Worm (Caenorhabditis elegans) whole organism, late embryonic: ENCODE data around the gene rpl-11.1.
A peak's percentile ranks its signal among the peaks of the same experiment; 100 is the strongest.

ENCODE experiments used
- C38D4.7 ChIP-seq: fragments of 200-800 bp; sonication (Bioruptor generic); optimal IDR thresholded peaks from 2 replicates; lab custom pipeline; 2018; ENCODE audit warnings: mild to moderate bottlenecking, missing genetic modification characterization, moderate library complexity, missing compliant biosample characterization
- K02D7.2 ChIP-seq: sonication (generic microtip); optimal IDR thresholded peaks from 2 replicates; lab custom pipeline; 2017; ENCODE audit warnings: mild to moderate bottlenecking, missing genetic modification characterization, missing compliant biosample characterization
- T23F11.4 ChIP-seq: fragments of 200-800 bp; sonication (Bioruptor generic); optimal IDR thresholded peaks from 2 replicates; lab custom pipeline; 2018; ENCODE audit warnings: mild to moderate bottlenecking, missing genetic modification characterization, missing compliant biosample characterization
- ceh-14 ChIP-seq: sonication (generic microtip); optimal IDR thresholded peaks from 2 replicates; lab custom pipeline; 2016; ENCODE audit warnings: missing genotype, missing genetic modification characterization, missing compliant biosample characterization
- ceh-24 ChIP-seq: sonication (generic microtip); optimal IDR thresholded peaks from 2 replicates; lab custom pipeline; 2016; ENCODE audit warnings: mild to moderate bottlenecking, missing genetic modification characterization, missing compliant biosample characterization
- ceh-30 ChIP-seq: fragments of 150-350 bp; optimal IDR thresholded peaks from 2 replicates; lab custom pipeline; 2014; ENCODE audit warnings: missing biosample characterization, missing genetic modification characterization
- ceh-31 ChIP-seq: sonication (generic microtip); optimal IDR thresholded peaks from 2 replicates; lab custom pipeline; 2016; ENCODE audit warnings: missing genetic modification characterization, missing compliant biosample characterization
- ceh-34 ChIP-seq: sonication (generic microtip); optimal IDR thresholded peaks from 2 replicates; lab custom pipeline; 2016; ENCODE audit warnings: mild to moderate bottlenecking, missing genetic modification characterization, missing compliant biosample characterization
- dmd-4 ChIP-seq: sonication (generic microtip); optimal IDR thresholded peaks from 2 replicates; lab custom pipeline; 2016; ENCODE audit warnings: borderline replicate concordance, missing genetic modification characterization, missing compliant biosample characterization
- dve-1 ChIP-seq: sonication (generic microtip); optimal IDR thresholded peaks from 2 replicates; lab custom pipeline; 2017; ENCODE audit warnings: antibody characterized with exemption, mild to moderate bottlenecking, missing genetic modification characterization, missing compliant biosample characterization
- elt-2 ChIP-seq: sonication (generic microtip); optimal IDR thresholded peaks from 2 replicates; lab custom pipeline; 2016; ENCODE audit warnings: missing genetic modification reagents, missing genetic modification characterization, missing compliant biosample characterization
- elt-4 ChIP-seq: sonication (generic microtip); optimal IDR thresholded peaks from 2 replicates; lab custom pipeline; 2016; ENCODE audit warnings: missing genetic modification characterization, missing compliant biosample characterization
- ets-4 ChIP-seq: sonication (generic microtip); optimal IDR thresholded peaks from 2 replicates; lab custom pipeline; 2016; ENCODE audit warnings: missing genetic modification characterization, missing compliant biosample characterization
- eyg-1 ChIP-seq: sonication (generic microtip); optimal IDR thresholded peaks from 2 replicates; lab custom pipeline; 2016; ENCODE audit warnings: missing genotype, missing genetic modification characterization, missing compliant biosample characterization
- fax-1 ChIP-seq: sonication (generic microtip); optimal IDR thresholded peaks from 2 replicates; lab custom pipeline; 2016; ENCODE audit warnings: missing genotype, missing genetic modification characterization, missing compliant biosample characterization
- hlh-15 ChIP-seq: sonication (generic microtip); optimal IDR thresholded peaks from 2 replicates; lab custom pipeline; 2016; ENCODE audit warnings: missing genetic modification characterization, missing compliant biosample characterization
- hlh-6 ChIP-seq: sonication (generic microtip); optimal IDR thresholded peaks from 2 replicates; lab custom pipeline; 2016; ENCODE audit warnings: missing genotype, missing genetic modification characterization, missing compliant biosample characterization
- hlh-8 ChIP-seq: sonication (generic microtip); optimal IDR thresholded peaks from 2 replicates; lab custom pipeline; 2016; ENCODE audit warnings: missing genotype, missing genetic modification characterization, missing compliant biosample characterization
- lin-11 ChIP-seq: fragments of 200-800 bp; sonication (Bioruptor generic); optimal IDR thresholded peaks from 2 replicates; lab custom pipeline; 2018; ENCODE audit warnings: mild to moderate bottlenecking, missing genetic modification characterization, missing compliant biosample characterization
- madf-2 ChIP-seq: sonication (generic microtip); optimal IDR thresholded peaks from 2 replicates; lab custom pipeline; 2017; ENCODE audit warnings: missing genetic modification characterization, missing compliant biosample characterization
- mec-3 ChIP-seq: sonication (generic microtip); optimal IDR thresholded peaks from 2 replicates; lab custom pipeline; 2016; ENCODE audit warnings: borderline replicate concordance, missing genetic modification characterization, missing compliant biosample characterization
- nfya-1 ChIP-seq: sonication (generic microtip); optimal IDR thresholded peaks from 2 replicates; lab custom pipeline; 2017; ENCODE audit warnings: missing genetic modification characterization, mild to moderate bottlenecking, missing compliant biosample characterization, antibody characterized with exemption, moderate library complexity
- pax-1 ChIP-seq: fragments of 150-350 bp; optimal IDR thresholded peaks from 2 replicates; lab custom pipeline; 2014; ENCODE audit warnings: missing biosample characterization, missing genetic modification characterization
- pqm-1 ChIP-seq: sonication (generic microtip); optimal IDR thresholded peaks from 2 replicates; lab custom pipeline; 2016; ENCODE audit warnings: missing genetic modification characterization, missing compliant biosample characterization
- sox-2 ChIP-seq: fragments of 200-800 bp; sonication (Bioruptor generic); IDR thresholded peaks from 2 replicates; pipeline ENCODE4 v1.3.6; 2022; ENCODE audit warnings: missing genetic modification reagents, missing genetic modification characterization, missing compliant biosample characterization
- sox-4 ChIP-seq: sonication (generic microtip); optimal IDR thresholded peaks from 2 replicates; lab custom pipeline; 2017; ENCODE audit warnings: mild to moderate bottlenecking, missing genetic modification characterization, inconsistent platforms, missing compliant biosample characterization
- tbx-7 ChIP-seq: sonication (generic microtip); optimal IDR thresholded peaks from 2 replicates; lab custom pipeline; 2016; ENCODE audit warnings: missing genotype, missing genetic modification characterization, missing compliant biosample characterization
- ttx-3 ChIP-seq: sonication (generic microtip); optimal IDR thresholded peaks from 2 replicates; lab custom pipeline; 2016; ENCODE audit warnings: missing genetic modification reagents, missing genetic modification characterization, missing compliant biosample characterization
- unc-3 ChIP-seq, 2 experiments: fragments of 200-800 bp in 1 of 2; sonication (Bioruptor generic) in 1 of 2; sonication (generic microtip) in 1 of 2; conservative IDR thresholded peaks in 1 of 2; optimal IDR thresholded peaks in 1 of 2; 2 replicates each; pipeline versions ENCODE4 v1.3.6 to Lab custom; 2016 to 2022; ENCODE audit warnings: missing compliant biosample characterization in 2 of 2, missing genetic modification characterization in 2 of 2, missing genetic modification reagents in 1 of 2
- unc-42 ChIP-seq: sonication (generic microtip); optimal IDR thresholded peaks from 2 replicates; lab custom pipeline; 2016; ENCODE audit warnings: missing genotype, missing genetic modification characterization, missing compliant biosample characterization
- zip-5 ChIP-seq: sonication (generic microtip); optimal IDR thresholded peaks from 2 replicates; lab custom pipeline; 2016; ENCODE audit warnings: missing genetic modification characterization, missing compliant biosample characterization
- ztf-16 ChIP-seq: sonication (generic microtip); optimal IDR thresholded peaks from 2 replicates; lab custom pipeline; 2017; ENCODE audit warnings: missing genetic modification characterization, missing compliant biosample characterization

The rpl-11.1 gene

ce11 chrV:3586014-3586689 lies at the start of gene rpl-11.1, which contains the start of gene T22F3.2:
Gene rpl-11.1, minus strand, starts transcription at chrV:3586064.
Gene T22F3.2, plus strand, starts transcription at chrV:3586639.
- TF ChIP-seq nfya-1 (tag; lab: Kevin White, UChicago) (peak; percentile 14), ceh-14 (tag; lab: Kevin White, UChicago) (no peak), unc-42 (tag; lab: Kevin White, UChicago) (no peak), tbx-7 (tag; lab: Kevin White, UChicago) (no peak), sox-2 (no peak), ets-4 (tag; lab: Kevin White, UChicago) (no peak), pax-1 (tag; lab: Kevin White, UChicago) (no peak)

ce11 chrV:3634293-3635016 lies 48.6 kb upstream of the rpl-11.1 start:
- TF ChIP-seq pqm-1 (tag; lab: Kevin White, UChicago) (peak; percentile 28), dve-1 (tag; lab: Kevin White, UChicago) (no peak), elt-2 (tag; lab: Kevin White, UChicago) (peak; percentile 38)
- TF ChIP-seq, all 69 proteins: peak for 2

ce11 chrV:3633041-3633440 lies 47.2 kb upstream of the rpl-11.1 start, which contains the start of gene F59B1.2:
Gene F59B1.2, plus strand, starts transcription at chrV:3633341.
- TF ChIP-seq C38D4.7 (GFP tag; lab: Kevin White, UChicago) (no peak), sox-4 (no peak), ceh-14 (tag; lab: Kevin White, UChicago) (no peak), eyg-1 (tag; lab: Kevin White, UChicago) (no peak), lin-11 (tag; lab: Kevin White, UChicago) (no peak)

ce11 chrV:3632249-3633030 lies 46.6 kb upstream of the rpl-11.1 start:
- TF ChIP-seq nfya-1 (tag; lab: Kevin White, UChicago) (peak; percentile 72), zip-5 (tag; lab: Kevin White, UChicago) (no peak), K02D7.2 (tag; lab: Kevin White, UChicago) (no peak), hlh-8 (tag; lab: Kevin White, UChicago) (no peak), lin-11 (tag; lab: Kevin White, UChicago) (no peak)

- no peak for TF ChIP-seq unc-3 (GFP tag; conservative IDR thresholded peaks at IDR 0.05; lab: Robert Waterston, UW)
- TF ChIP-seq unc-3 (tag; optimal IDR thresholded peaks at IDR 0.05; lab: Kevin White, UChicago): no peak
- TF ChIP-seq dmd-4 (tag; lab: Kevin White, UChicago): no peak
- TF ChIP-seq, all 69 proteins: peak for 0
Measured at ce11 chrV:3631591-3631990, 45.7 kb upstream of the rpl-11.1 start, which contains the start of gene F59B1.6. Gene F59B1.6, minus strand, starts transcription at chrV:3631691.

DNA sequence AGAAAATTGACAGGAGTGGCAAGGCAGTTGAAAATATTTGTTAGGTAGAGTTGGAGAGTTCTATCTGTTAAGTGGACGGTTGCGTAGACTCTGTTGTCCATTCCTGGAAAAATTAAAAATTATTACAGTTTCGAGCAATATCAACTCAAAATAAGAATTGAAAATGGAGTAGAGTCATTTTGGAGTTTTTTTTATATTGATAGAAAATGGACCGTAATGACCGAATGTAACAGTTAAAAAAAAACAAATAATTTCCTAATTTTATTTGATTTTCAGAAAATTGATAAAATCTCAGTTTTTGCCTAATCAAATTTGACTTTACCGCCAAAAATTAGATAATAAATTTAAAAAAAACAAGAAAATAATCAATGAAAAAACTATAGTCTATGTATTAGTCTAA lies 41.1 kb upstream of the rpl-11.1 start, which contains the start of gene F59B1.4:
TSS of gene F59B1.4 (minus strand) at position 101 of the 400 bp plus-strand sequence.
- TF ChIP-seq ceh-31 (tag; lab: Kevin White, UChicago) (no peak), sox-4 (no peak), elt-4 (no peak), ztf-16 (tag; lab: Kevin White, UChicago) (no peak), hlh-15 (no peak), hlh-6 (tag; lab: Kevin White, UChicago) (no peak), fax-1 (no peak), ceh-24 (tag; lab: Kevin White, UChicago) (no peak), mec-3 (no peak), ceh-30 (no peak), T23F11.4 (GFP tag; lab: Kevin White, UChicago) (no peak), zip-5 (tag; lab: Kevin White, UChicago) (no peak), ceh-34 (tag; lab: Kevin White, UChicago) (no peak), madf-2 (tag; lab: Kevin White, UChicago) (no peak), ttx-3 (no peak)
